Worm (Caenorhabditis elegans): ENCODE measurements around the gene sra-3.
A peak's percentile ranks its signal among the peaks of the same experiment; 100 is the strongest.

The sra-3 gene

DNA sequence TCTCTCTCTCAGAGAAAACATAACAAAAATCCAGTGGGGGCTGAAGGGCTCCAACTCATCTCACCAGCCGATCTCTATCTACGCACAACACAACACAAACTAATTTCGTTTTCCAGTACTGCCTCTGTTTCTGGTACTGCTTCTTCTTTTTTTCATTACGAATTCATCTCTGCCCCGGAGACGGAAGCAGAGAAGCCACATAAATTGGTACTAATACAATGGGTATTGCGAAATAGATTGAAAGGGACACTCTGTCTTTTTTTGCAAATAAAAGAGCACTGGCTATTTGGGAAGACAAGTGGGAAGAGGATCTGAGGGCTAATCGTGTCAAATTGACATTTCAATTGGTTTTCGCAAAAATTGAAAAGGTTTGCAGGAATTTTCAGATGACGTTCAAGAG, 43.3 kb downstream of the sra-3 start (continued):
- TF ChIP-seq nhr-20 (tag; optimal IDR thresholded peaks at IDR 0.05) (no peak), unc-86 (tag; optimal IDR thresholded peaks at IDR 0.05) (no peak), nhr-237 (tag; optimal IDR thresholded peaks at IDR 0.05) (no peak), irx-1 (tag; optimal IDR thresholded peaks at IDR 0.05) (no peak), skn-1 (tag; optimal IDR thresholded peaks at IDR 0.05) (no peak), efl-1 (optimal IDR thresholded peaks at IDR 0.05) (no peak), efl-1 (GFP tag; optimal IDR thresholded peaks at IDR 0.05 in 1 of 2) (peak in 1 of 2 experiments; percentile 16), unc-98 (GFP tag; IDR thresholded peaks at IDR 0.05) (no peak), snu-23 (GFP tag; optimal IDR thresholded peaks at IDR 0.05) (peak; percentile 2), lsy-2 (tag; optimal IDR thresholded peaks at IDR 0.05) (peak in 1 of 2 experiments; percentile 19), ama-1 (optimal IDR thresholded peaks at IDR 0.05) (no peak), mep-1 (tag; optimal IDR thresholded peaks at IDR 0.05) (no peak), nhr-77 (tag; optimal IDR thresholded peaks at IDR 0.05) (no peak), ceh-82 (tag; optimal IDR thresholded peaks at IDR 0.05) (peak in 1 of 3 experiments; percentile 20), lir-3 (tag; optimal IDR thresholded peaks at IDR 0.05; ENCODE audit: poor library complexity) (no peak), jun-1 (tag; optimal IDR thresholded peaks at IDR 0.05) (no peak), pqm-1 (tag; optimal IDR thresholded peaks at IDR 0.05) (no peak), nhr-76 (tag; optimal IDR thresholded peaks at IDR 0.05) (no peak), fkh-8 (tag; optimal IDR thresholded peaks at IDR 0.05) (no peak), lin-14 (GFP tag; optimal IDR thresholded peaks at IDR 0.05) (peak; percentile 79), hlh-4 (tag; optimal IDR thresholded peaks at IDR 0.05) (no peak), vab-15 (tag; optimal IDR thresholded peaks at IDR 0.05) (no peak)

DNA sequence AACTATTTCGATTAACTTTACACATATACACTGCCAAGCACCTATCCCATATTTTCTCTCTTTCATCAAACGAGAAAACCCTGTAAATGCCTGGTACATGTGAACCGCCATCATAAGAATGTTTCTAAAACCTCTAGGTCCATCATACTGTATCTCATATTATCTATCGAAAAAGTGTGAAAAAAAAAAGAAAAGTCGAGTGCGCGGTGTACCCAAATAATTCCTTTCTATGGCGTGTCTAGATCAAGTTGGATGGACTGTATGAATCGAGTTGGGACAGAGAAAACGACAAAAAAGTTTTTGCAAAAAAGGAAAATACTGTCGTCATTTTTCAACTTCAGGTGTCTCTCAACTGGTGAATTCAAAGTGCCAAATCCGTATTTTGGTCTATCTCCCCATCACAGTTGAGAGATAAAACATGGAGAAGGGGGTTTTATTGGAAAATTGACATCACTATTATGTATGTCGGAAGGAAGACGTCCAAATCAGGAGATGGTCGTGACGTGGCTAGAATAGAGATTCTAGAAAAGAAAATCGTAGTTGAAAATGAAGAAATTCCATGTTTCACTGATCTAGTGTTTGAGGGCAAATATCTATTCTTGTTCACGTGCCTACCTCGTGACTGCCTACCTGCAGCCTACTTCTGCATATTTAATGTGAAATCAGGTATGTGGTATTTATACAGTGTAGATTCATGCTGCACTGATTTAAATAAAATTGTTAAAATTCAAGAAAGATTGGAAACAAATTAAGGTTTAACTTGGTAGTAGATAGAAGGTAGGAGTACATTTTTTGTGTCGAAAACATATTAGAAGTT, 47.2 kb downstream of the sra-3 start:
- TF ChIP-seq nhr-19 (GFP tag; conservative IDR thresholded peaks at IDR 0.05) (peak; percentile 34; the same call in 1 of the 2 replicates), elt-3 (tag; optimal IDR thresholded peaks at IDR 0.05) (peak in 2 of 6 experiments; percentile 1 to 45), mdl-1 (tag; optimal IDR thresholded peaks at IDR 0.05) (no peak), lin-14 (GFP tag; optimal IDR thresholded peaks at IDR 0.05) (peak; percentile 58), pag-3 (tag; optimal IDR thresholded peaks at IDR 0.05; ENCODE audit: borderline replicate concordance, insufficient read depth) (no peak), blmp-1 (tag; optimal IDR thresholded peaks at IDR 0.05) (peak; percentile 38), nhr-85 (tag) (peak; percentile 96), snu-23 (GFP tag; optimal IDR thresholded peaks at IDR 0.05) (peak; percentile 63), alr-1 (tag; optimal IDR thresholded peaks at IDR 0.05; ENCODE audit: borderline replicate concordance) (no peak), nhr-20 (tag; optimal IDR thresholded peaks at IDR 0.05) (peak; percentile 64), lin-35 (GFP tag; optimal IDR thresholded peaks at IDR 0.05) (peak in 1 of 2 experiments; percentile 7), nhr-71 (tag; optimal IDR thresholded peaks at IDR 0.05) (peak; percentile 77), lsy-2 (tag; optimal IDR thresholded peaks at IDR 0.05) (peak in 1 of 2 experiments; percentile 58), nhr-47 (tag; optimal IDR thresholded peaks at IDR 0.05) (peak; percentile 24), grh-1 (GFP tag; IDR thresholded peaks at IDR 0.05) (peak; percentile 36; the same call in 1 of the 2 replicates), nhr-90 (tag; optimal IDR thresholded peaks at IDR 0.05; ENCODE audit: poor library complexity) (peak; percentile 54), mep-1 (tag; optimal IDR thresholded peaks at IDR 0.05) (peak; percentile 36), fkh-10 (GFP tag; optimal IDR thresholded peaks at IDR 0.05) (no peak)

DNA sequence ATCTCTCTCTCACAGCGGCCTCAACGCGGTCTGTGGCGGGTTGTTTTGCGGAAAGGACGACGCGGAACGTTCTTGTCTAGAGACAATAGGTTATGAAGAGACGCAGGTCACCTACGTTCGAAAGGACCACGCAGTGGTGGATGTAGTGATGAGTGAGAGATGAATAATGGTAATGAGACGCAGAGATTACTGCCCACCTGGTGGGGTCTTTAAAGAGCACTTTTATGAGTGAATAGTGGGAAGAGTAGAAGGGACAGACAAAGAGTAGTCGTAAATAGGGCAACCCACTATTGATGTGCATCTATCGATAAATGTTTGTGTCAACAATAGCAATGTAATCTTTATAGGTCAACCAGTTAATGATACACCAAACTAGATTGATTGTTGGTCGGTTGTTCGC, 49.6 kb downstream of the sra-3 start:
- TF ChIP-seq lin-14 (GFP tag; optimal IDR thresholded peaks at IDR 0.05) (no peak), zip-4 (GFP tag; optimal IDR thresholded peaks at IDR 0.05) (no peak), aly-2 (tag; optimal IDR thresholded peaks at IDR 0.05) (no peak), tlp-1 (tag; optimal IDR thresholded peaks at IDR 0.05) (no peak), nhr-84 (tag; optimal IDR thresholded peaks at IDR 0.05) (no peak)

Measured in whole organism, L1 larva.